Fruit fly (Drosophila melanogaster): ENCODE data around the gene CG5984.

- TF ChIP-seq CG9705 (GFP tag; optimal IDR thresholded peaks at IDR 0.05) (no peak), Hr78 (GFP tag; optimal IDR thresholded peaks at IDR 0.05) (no peak), Dfd (GFP tag; optimal IDR thresholded peaks at IDR 0.05) (no peak), dsf (GFP tag; optimal IDR thresholded peaks at IDR 0.05; ENCODE audit: borderline replicate concordance) (no peak), fru (GFP tag; optimal IDR thresholded peaks at IDR 0.05) (no peak), dl (GFP tag; optimal IDR thresholded peaks at IDR 0.05; ENCODE audit: insufficient read depth in 1 of 2, partially characterized antibody in 2 of 2) (no peak), Myc (optimal IDR thresholded peaks at IDR 0.05) (no peak), Hr83 (GFP tag; optimal IDR thresholded peaks at IDR 0.05; ENCODE audit: poor library complexity, severe bottlenecking) (no peak), pan (optimal IDR thresholded peaks at IDR 0.05) (no peak), foxo (GFP tag; optimal IDR thresholded peaks at IDR 0.05) (no peak), tai (GFP tag; optimal IDR thresholded peaks at IDR 0.05) (no peak), dmrt93B (GFP tag; optimal IDR thresholded peaks at IDR 0.05) (no peak), jim (GFP tag; optimal IDR thresholded peaks at IDR 0.05) (no peak)
These were observed 18.4 kb downstream of the CG5984 start, which contains the start of gene CG42814 for dm6 chr3R:27229368-27229767.

Measured in whole organism, wandering third instar larva.